Fruit fly (Drosophila melanogaster) whole organism, embryonic: Measurements from ENCODE around the gene CG3088.

Source experiments
- Ada2b ChIP-seq: fragments of 200-800 bp; sonication (Bioruptor generic); IDR thresholded peaks from 2 replicates; pipeline ENCODE4 v1.3.6; 2022; ENCODE audit warnings: missing biosample characterization, missing genetic modification characterization
- Atf3 ChIP-seq: fragments of 200-800 bp; sonication (Bioruptor generic); optimal IDR thresholded peaks from 3 replicates; lab custom pipeline; 2016; ENCODE audit warnings: missing biosample characterization, missing genetic modification characterization
- CG10209 ChIP-seq: fragments of 200-800 bp; sonication (Bioruptor generic); optimal IDR thresholded peaks from 3 replicates; lab custom pipeline; 2017; ENCODE audit warnings: missing biosample characterization, mild to moderate bottlenecking, missing genetic modification characterization, missing genetic modification reagents
- CG10543 ChIP-seq: fragments of 200-800 bp; sonication (Bioruptor generic); optimal IDR thresholded peaks from 3 replicates; lab custom pipeline; 2017; ENCODE audit warnings: missing biosample characterization, mild to moderate bottlenecking, missing genetic modification characterization, moderate library complexity
- CG13296 ChIP-seq: fragments of 200-800 bp; sonication (Bioruptor generic); optimal IDR thresholded peaks from 3 replicates; lab custom pipeline; 2018; ENCODE audit warnings: missing biosample characterization, mild to moderate bottlenecking, missing genetic modification characterization
- CG1647 ChIP-seq: fragments of 200-800 bp; sonication (Bioruptor generic); optimal IDR thresholded peaks from 3 replicates; lab custom pipeline; 2016; ENCODE audit warnings: missing biosample characterization, missing genetic modification characterization
- CG17385 ChIP-seq: fragments of 200-800 bp; sonication (Bioruptor generic); optimal IDR thresholded peaks from 3 replicates; lab custom pipeline; 2018; ENCODE audit warnings: missing biosample characterization, mild to moderate bottlenecking, missing genetic modification characterization
- CG17829 ChIP-seq: fragments of 200-800 bp; optimal IDR thresholded peaks from 2 replicates; lab custom pipeline; 2019; ENCODE audit warnings: missing biosample characterization, mild to moderate bottlenecking, missing genetic modification characterization, moderate library complexity
- CG17912 ChIP-seq: fragments of 200-800 bp; sonication (Bioruptor generic); optimal IDR thresholded peaks from 2 replicates; lab custom pipeline; 2018; ENCODE audit warnings: missing biosample characterization, mild to moderate bottlenecking, missing genetic modification characterization
- CG2129 ChIP-seq: fragments of 200-800 bp; sonication (Bioruptor generic); IDR thresholded peaks from 2 replicates; pipeline ENCODE4 v1.3.6; 2022; ENCODE audit warnings: missing biosample characterization, missing genetic modification characterization; ENCODE audit not compliant: partially characterized antibody
- CG33213 ChIP-seq: fragments of 200-800 bp; sonication (Bioruptor generic); optimal IDR thresholded peaks from 3 replicates; lab custom pipeline; 2016; ENCODE audit warnings: missing biosample characterization, missing genetic modification characterization
- CG34224 ChIP-seq: fragments of 200-800 bp; sonication (Bioruptor generic); IDR thresholded peaks from 3 replicates; pipeline ENCODE4 v1.3.6; 2022; ENCODE audit warnings: missing biosample characterization, missing genetic modification characterization; ENCODE audit not compliant: partially characterized antibody
- CG43689 ChIP-seq: fragments of 200-800 bp; sonication (Bioruptor generic); IDR thresholded peaks from 2 replicates; pipeline ENCODE4 v1.3.6; 2022; ENCODE audit warnings: missing biosample characterization, missing genetic modification characterization
- CG4404 ChIP-seq: fragments of 200-800 bp; sonication (Bioruptor generic); IDR thresholded peaks from 2 replicates; pipeline ENCODE4 v1.3.6; 2022; ENCODE audit warnings: missing biosample characterization, missing genetic modification characterization
- CG6683 ChIP-seq: fragments of 200-800 bp; sonication (Bioruptor generic); optimal IDR thresholded peaks from 2 replicates; lab custom pipeline; 2017; ENCODE audit warnings: missing biosample characterization, mild to moderate bottlenecking, missing genetic modification characterization, missing genetic modification reagents
- CG7839 ChIP-seq: fragments of 200-800 bp; sonication (Bioruptor generic); optimal IDR thresholded peaks from 3 replicates; lab custom pipeline; 2018; ENCODE audit warnings: missing biosample characterization, mild to moderate bottlenecking, missing genetic modification characterization, moderate library complexity
- CG8924 ChIP-seq: fragments of 200-800 bp; optimal IDR thresholded peaks from 3 replicates; lab custom pipeline; 2019; ENCODE audit warnings: missing biosample characterization, mild to moderate bottlenecking, missing genetic modification characterization, moderate library complexity
- CG9797 ChIP-seq: fragments of 200-800 bp; sonication (Bioruptor generic); optimal IDR thresholded peaks from 3 replicates; lab custom pipeline; 2018; ENCODE audit warnings: missing biosample characterization, mild to moderate bottlenecking, missing genetic modification characterization
- CG9817 ChIP-seq: fragments of 200-800 bp; sonication (Bioruptor generic); optimal IDR thresholded peaks from 2 replicates; lab custom pipeline; 2018; ENCODE audit warnings: missing biosample characterization, mild to moderate bottlenecking, missing genetic modification characterization, moderate library complexity
- CG9876 ChIP-seq: fragments of 200-800 bp; sonication (Bioruptor generic); optimal IDR thresholded peaks from 2 replicates; lab custom pipeline; 2016; ENCODE audit warnings: missing biosample characterization, missing genetic modification characterization
- Deaf1 ChIP-seq: fragments of 200-800 bp; optimal IDR thresholded peaks from 3 replicates; lab custom pipeline; 2019; ENCODE audit warnings: missing biosample characterization, mild to moderate bottlenecking, missing genetic modification characterization, moderate library complexity
- E2f1 ChIP-seq: fragments of 200-800 bp; sonication (Bioruptor generic); IDR thresholded peaks from 2 replicates; pipeline ENCODE4 v1.3.6; 2022; ENCODE audit warnings: missing biosample characterization, missing genetic modification characterization
- Elba2 ChIP-seq: fragments of 200-800 bp; sonication (Bioruptor generic); optimal IDR thresholded peaks from 3 replicates; lab custom pipeline; 2016; ENCODE audit warnings: missing biosample characterization, missing genetic modification characterization
- Fer2 ChIP-seq: fragments of 200-800 bp; sonication (Bioruptor generic); optimal IDR thresholded peaks from 2 replicates; lab custom pipeline; 2018; ENCODE audit warnings: missing biosample characterization, mild to moderate bottlenecking, missing genetic modification characterization, moderate library complexity
- H15 ChIP-seq: fragments of 200-800 bp; sonication (Bioruptor generic); IDR thresholded peaks from 3 replicates; pipeline ENCODE4 v1.3.6; 2022; ENCODE audit warnings: missing biosample characterization, missing genetic modification characterization
- HLH3B ChIP-seq: fragments of 200-800 bp; sonication (Bioruptor generic); IDR thresholded peaks from 2 replicates; pipeline ENCODE4 v1.3.6; 2022; ENCODE audit warnings: missing biosample characterization, missing genetic modification characterization
- Hey ChIP-seq: fragments of 200-800 bp; sonication (Bioruptor generic); optimal IDR thresholded peaks from 3 replicates; lab custom pipeline; 2018; ENCODE audit warnings: missing biosample characterization, mild to moderate bottlenecking, missing genetic modification characterization
- Hmr ChIP-seq: fragments of 200-800 bp; sonication (Bioruptor generic); optimal IDR thresholded peaks from 3 replicates; lab custom pipeline; 2017; ENCODE audit warnings: mild to moderate bottlenecking, missing biosample characterization, missing genetic modification reagents, missing genetic modification characterization
- Hsf ChIP-seq: fragments of 200-800 bp; sonication (Bioruptor generic); optimal IDR thresholded peaks from 3 replicates; lab custom pipeline; 2016; ENCODE audit warnings: missing biosample characterization, missing genetic modification characterization
- Mrtf ChIP-seq: fragments of 200-800 bp; sonication (Bioruptor generic); IDR thresholded peaks from 3 replicates; pipeline ENCODE4 v1.3.6; 2022; ENCODE audit warnings: missing biosample characterization, missing genetic modification characterization
- NK7.1 ChIP-seq: fragments of 200-800 bp; sonication (Bioruptor generic); optimal IDR thresholded peaks from 3 replicates; lab custom pipeline; 2016; ENCODE audit warnings: missing biosample characterization, missing genetic modification characterization
- Sin3A ChIP-seq: fragments of >200 bp; optimal IDR thresholded peaks from 2 replicates; lab custom pipeline; 2018
- abd-A ChIP-seq: fragments of 200-800 bp; sonication (Bioruptor generic); optimal IDR thresholded peaks from 3 replicates; lab custom pipeline; 2019; ENCODE audit warnings: missing biosample characterization, mild to moderate bottlenecking, missing genetic modification characterization, moderate library complexity
- amos ChIP-seq: fragments of 200-800 bp; sonication (Bioruptor generic); IDR thresholded peaks from 2 replicates; pipeline ENCODE4 v1.3.6; 2022; ENCODE audit warnings: missing biosample characterization, missing genetic modification characterization; ENCODE audit not compliant: partially characterized antibody
- ara ChIP-seq: fragments of 200-800 bp; sonication (Bioruptor generic); IDR thresholded peaks from 2 replicates; pipeline ENCODE4 v1.3.6; 2022; ENCODE audit warnings: missing biosample characterization, missing genetic modification characterization
- btn ChIP-seq: fragments of 200-800 bp; sonication (Bioruptor generic); optimal IDR thresholded peaks from 2 replicates; lab custom pipeline; 2016; ENCODE audit warnings: missing biosample characterization, missing genetic modification characterization
- cas ChIP-seq: fragments of 200-800 bp; sonication (Bioruptor generic); IDR thresholded peaks from 2 replicates; pipeline ENCODE4 v1.3.6; 2022; ENCODE audit warnings: missing biosample characterization, missing genetic modification characterization
- emc ChIP-seq: fragments of 200-800 bp; sonication (Bioruptor generic); optimal IDR thresholded peaks from 2 replicates; lab custom pipeline; 2016; ENCODE audit warnings: missing biosample characterization, missing genetic modification characterization
- en ChIP-seq: fragments of 200-800 bp; sonication (Bioruptor generic); optimal IDR thresholded peaks from 2 replicates; lab custom pipeline; 2016; ENCODE audit warnings: missing biosample characterization, missing genetic modification characterization
- exex ChIP-seq: fragments of 200-800 bp; sonication (Bioruptor generic); optimal IDR thresholded peaks from 4 replicates; lab custom pipeline; 2018; ENCODE audit warnings: missing biosample characterization, mild to moderate bottlenecking, missing genetic modification characterization, moderate library complexity
- gce ChIP-seq: fragments of 200-800 bp; sonication (Bioruptor generic); IDR thresholded peaks from 3 replicates; pipeline ENCODE4 v1.3.6; 2022; ENCODE audit warnings: missing biosample characterization, missing genetic modification characterization
- grau ChIP-seq: fragments of 200-800 bp; optimal IDR thresholded peaks from 3 replicates; lab custom pipeline; 2019; ENCODE audit warnings: missing biosample characterization, mild to moderate bottlenecking, missing genetic modification characterization, moderate library complexity
- jigr1 ChIP-seq: fragments of 200-800 bp; sonication (Bioruptor generic); IDR thresholded peaks from 3 replicates; pipeline ENCODE4 v1.3.6; 2022; ENCODE audit warnings: missing biosample characterization, missing genetic modification characterization
- lmd ChIP-seq: fragments of 200-800 bp; sonication (Bioruptor generic); IDR thresholded peaks from 2 replicates; pipeline ENCODE4 v1.3.6; 2022; ENCODE audit warnings: missing biosample characterization, missing genetic modification characterization
- mld ChIP-seq: fragments of 200-800 bp; sonication (Bioruptor generic); IDR thresholded peaks from 3 replicates; pipeline ENCODE4 v1.3.6; 2022; ENCODE audit warnings: missing biosample characterization, missing genetic modification characterization; ENCODE audit not compliant: partially characterized antibody
- pros ChIP-seq: fragments of 200-800 bp; sonication (Bioruptor generic); optimal IDR thresholded peaks from 3 replicates; lab custom pipeline; 2019; ENCODE audit warnings: missing biosample characterization, mild to moderate bottlenecking, missing genetic modification characterization, moderate library complexity
- scrt ChIP-seq: fragments of 200-800 bp; sonication (Bioruptor generic); optimal IDR thresholded peaks from 2 replicates; lab custom pipeline; 2018; ENCODE audit warnings: missing biosample characterization, mild to moderate bottlenecking, missing genetic modification characterization, moderate library complexity
- sim ChIP-seq: fragments of 200-800 bp; sonication (Bioruptor generic); IDR thresholded peaks from 2 replicates; pipeline ENCODE4 v1.3.6; 2022; ENCODE audit warnings: missing biosample characterization, missing genetic modification characterization
- sisA ChIP-seq: fragments of 200-800 bp; sonication (Bioruptor generic); IDR thresholded peaks from 2 replicates; pipeline ENCODE4 v1.3.6; 2022; ENCODE audit warnings: missing biosample characterization, missing genetic modification characterization
- stc ChIP-seq: fragments of 200-800 bp; sonication (Bioruptor generic); IDR thresholded peaks from 2 replicates; pipeline ENCODE4 v1.3.6; 2022; ENCODE audit warnings: missing biosample characterization, missing genetic modification characterization
- tgo ChIP-seq: fragments of 200-800 bp; sonication (Bioruptor generic); IDR thresholded peaks from 3 replicates; pipeline ENCODE4 v1.3.6; 2022; ENCODE audit warnings: missing biosample characterization, missing genetic modification characterization

The CG3088 gene

dm6 chr3L:9613960-9614588 lies 12.9 kb upstream of the CG3088 start (continued):
- no peak for TF ChIP-seq NK7.1 (GFP tag; lab: Kevin White, UChicago)
- no peak for TF ChIP-seq Hey (tag; lab: Kevin White, UChicago)
- no peak for TF ChIP-seq grau (tag; lab: Kevin White, UChicago)
- TF ChIP-seq Hsf (GFP tag; lab: Kevin White, UChicago), result no peak
- no peak for TF ChIP-seq CG6683
- no peak for TF ChIP-seq Elba2 (GFP tag; lab: Kevin White, UChicago)
- no peak for TF ChIP-seq mld (GFP tag; lab: Robert Waterston, UW)
- peak; percentile 62 for TF ChIP-seq CG1647 (GFP tag; lab: Kevin White, UChicago)
- TF ChIP-seq CG2129 (GFP tag; lab: Robert Waterston, UW), result no peak
- no peak for TF ChIP-seq Atf3 (GFP tag; lab: Kevin White, UChicago)
- TF ChIP-seq tgo, result no peak; the same call in 2 of the 3 replicates
- no peak for TF ChIP-seq abd-A
- TF ChIP-seq pros (GFP tag; lab: Kevin White, UChicago), result no peak
- no peak for TF ChIP-seq cas (GFP tag; lab: Robert Waterston, UW)
- TF ChIP-seq CG17385 (GFP tag; lab: Kevin White, UChicago), result no peak
- no peak for TF ChIP-seq btn (GFP tag; lab: Kevin White, UChicago)
- no peak for TF ChIP-seq CG8924 (tag; lab: Kevin White, UChicago)
- TF ChIP-seq en (GFP tag; lab: Kevin White, UChicago), result no peak
- TF ChIP-seq HLH3B (GFP tag; lab: Robert Waterston, UW), result peak; percentile 31; the same call in 1 of the 2 replicates
- peak; percentile 76 for TF ChIP-seq sisA (GFP tag; lab: Robert Waterston, UW)
- no peak for TF ChIP-seq CG4404 (GFP tag; lab: Robert Waterston, UW)
- TF ChIP-seq gce (GFP tag; lab: Robert Waterston, UW), result no peak
- TF ChIP-seq CG13296 (GFP tag; lab: Kevin White, UChicago), result no peak
- no peak for TF ChIP-seq CG34224 (GFP tag; lab: Robert Waterston, UW)
- no peak for TF ChIP-seq exex
- peak; percentile 58 for TF ChIP-seq CG9817 (tag; lab: Kevin White, UChicago)
- no peak for TF ChIP-seq CG33213 (GFP tag; lab: Kevin White, UChicago)
- no peak for TF ChIP-seq E2f1 (GFP tag; lab: Robert Waterston, UW)
- TF ChIP-seq CG9876 (GFP tag; lab: Kevin White, UChicago), result no peak
- peak; percentile 3 for TF ChIP-seq CG7839
- no peak for TF ChIP-seq CG17829 (tag; lab: Kevin White, UChicago)
- no peak for TF ChIP-seq stc (GFP tag; lab: Robert Waterston, UW)
- peak; percentile 29; the same call in 2 of the 3 replicates for TF ChIP-seq H15 (GFP tag; lab: Robert Waterston, UW)
- peak; percentile 10 for TF ChIP-seq CG9797
- TF ChIP-seq Sin3A, result no peak
- TF ChIP-seq CG10543 (GFP tag; lab: Kevin White, UChicago), result no peak
- no peak for TF ChIP-seq CG43689 (GFP tag; lab: Robert Waterston, UW)
- TF ChIP-seq Ada2b (GFP tag; lab: Robert Waterston, UW), result no peak
- TF ChIP-seq ara (GFP tag; lab: Robert Waterston, UW), result no peak
- TF ChIP-seq Hmr (GFP tag; lab: Kevin White, UChicago), result no peak
- peak; percentile 57; the same call in 1 of the 2 replicates for TF ChIP-seq lmd (GFP tag; lab: Robert Waterston, UW)
- TF ChIP-seq emc (GFP tag; lab: Kevin White, UChicago), result no peak
- TF ChIP-seq Mrtf (GFP tag; lab: Robert Waterston, UW), result no peak; the same call in 2 of the 3 replicates
- no peak for TF ChIP-seq Fer2
- no peak for TF ChIP-seq CG10209
- no peak for TF ChIP-seq scrt (GFP tag; lab: Kevin White, UChicago)
- peak; percentile 39; the same call in 1 of the 2 replicates for TF ChIP-seq amos
- TF ChIP-seq jigr1 (GFP tag; lab: Robert Waterston, UW), result peak; percentile 52; the same call in 1 of the 3 replicates
- TF ChIP-seq CG17912 (GFP tag; lab: Kevin White, UChicago), result no peak
- TF ChIP-seq sim (GFP tag; lab: Robert Waterston, UW), result no peak
- no peak for TF ChIP-seq Deaf1 (tag; lab: Kevin White, UChicago)
